Fruit fly (Drosophila melanogaster): ENCODE data around the gene side-VII.

The side-VII gene

DNA sequence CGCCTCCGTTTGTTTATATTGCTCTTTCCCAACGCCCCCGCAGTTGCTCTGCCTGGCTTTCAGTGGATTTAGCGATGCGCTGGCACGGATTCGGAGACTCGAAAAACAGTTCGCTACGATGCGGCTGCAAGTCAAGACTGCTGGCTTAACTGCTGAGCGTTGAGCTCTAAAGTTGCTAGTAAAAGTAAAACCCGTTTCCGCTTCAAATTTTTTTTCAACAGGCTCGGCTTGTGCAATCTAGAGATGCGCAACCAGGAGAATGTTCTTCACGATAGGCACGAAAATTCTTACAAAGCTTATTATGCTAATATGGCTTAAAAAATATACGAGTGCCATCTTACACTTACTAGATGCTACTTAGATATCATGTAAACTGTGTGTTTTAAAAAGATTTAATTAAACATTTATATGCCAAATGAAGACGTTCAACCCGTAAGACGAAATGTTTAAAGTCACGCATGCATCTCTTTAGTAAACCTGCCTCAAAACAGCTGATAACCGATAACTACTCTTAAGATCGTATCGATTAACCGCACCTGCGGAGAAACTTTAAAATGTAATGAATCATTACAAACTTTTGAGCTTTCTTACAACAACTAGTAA lies 7.6 kb upstream of the side-VII start, which contains the start of gene CG12948 (continued):
- TF ChIP-seq Pdp1 (GFP tag; optimal IDR thresholded peaks at IDR 0.05) (peak; percentile 36 to 83), Awh (GFP tag; IDR thresholded peaks at IDR 0.05) (no peak), CG4404 (GFP tag; IDR thresholded peaks at IDR 0.05) (0 out of 2 replicates have a peak, but pooled peaks have one; percentile 28), sqz (GFP tag; optimal IDR thresholded peaks at IDR 0.05) (peak; percentile 97), CG30403 (GFP tag; optimal IDR thresholded peaks at IDR 0.05) (peak; percentile 72), CG18262 (tag; optimal IDR thresholded peaks at IDR 0.05) (peak; percentile 52), CoRest (tag; optimal IDR thresholded peaks at IDR 0.05) (peak; percentile 58), CG18599 (GFP tag; optimal IDR thresholded peaks at IDR 0.05) (no peak), E2f1 (GFP tag; IDR thresholded peaks at IDR 0.05) (no peak), NFAT (GFP tag; IDR thresholded peaks at IDR 0.05) (peak; percentile 64), cg (GFP tag; optimal IDR thresholded peaks at IDR 0.05) (no peak), Rfx (GFP tag; IDR thresholded peaks at IDR 0.05) (peak; percentile 63), mam (GFP tag; optimal IDR thresholded peaks at IDR 0.05) (peak; percentile 60), Fer3 (tag; optimal IDR thresholded peaks at IDR 0.05) (peak; percentile 55), eyg (GFP tag; optimal IDR thresholded peaks at IDR 0.05) (no peak), da (GFP tag; optimal IDR thresholded peaks at IDR 0.05) (no peak), Bteb2 (GFP tag; optimal IDR thresholded peaks at IDR 0.05) (peak; percentile 16), Sry-β (GFP tag; optimal IDR thresholded peaks at IDR 0.05) (peak; percentile 90), CG4730 (GFP tag; IDR thresholded peaks at IDR 0.05) (no peak), D (optimal IDR thresholded peaks at IDR 0.05) (no peak), D (GFP tag; optimal IDR thresholded peaks at IDR 0.05) (no peak), tup (GFP tag; optimal IDR thresholded peaks at IDR 0.05) (no peak), Adf1 (GFP tag; IDR thresholded peaks at IDR 0.05) (peak; percentile 26; the same call in 1 of the 2 replicates), CG15696 (tag; optimal IDR thresholded peaks at IDR 0.05) (peak; percentile 57), Sox100B (GFP tag; optimal IDR thresholded peaks at IDR 0.05) (no peak), CHES-1-like (GFP tag; optimal IDR thresholded peaks at IDR 0.05) (peak; percentile 11), Hey (tag; optimal IDR thresholded peaks at IDR 0.05) (no peak), HmgZ (tag; optimal IDR thresholded peaks at IDR 0.05) (peak; percentile 63), kay (GFP tag; optimal IDR thresholded peaks at IDR 0.05) (no peak), sens (GFP tag) (peak; percentile 90), CG1792 (GFP tag; optimal IDR thresholded peaks at IDR 0.05) (peak; percentile 16), D19B (GFP tag; optimal IDR thresholded peaks at IDR 0.05) (no peak), Camta (GFP tag; optimal IDR thresholded peaks at IDR 0.05) (peak; percentile 48), Nf-YA (GFP tag; IDR thresholded peaks at IDR 0.05) (no peak), lbe (GFP tag; optimal IDR thresholded peaks at IDR 0.05) (peak; percentile 64), CG8478 (optimal IDR thresholded peaks at IDR 0.05) (no peak), CG34422 (GFP tag; IDR thresholded peaks at IDR 0.05) (0 out of 3 replicates have a peak, but pooled peaks have one; percentile 40), HLH4C (GFP tag; IDR thresholded peaks at IDR 0.05; ENCODE audit: partially characterized antibody) (peak; percentile 79), CG11247 (GFP tag; IDR thresholded peaks at IDR 0.05) (peak; percentile 18; the same call in 1 of the 2 replicates), chif (GFP tag; optimal IDR thresholded peaks at IDR 0.05) (peak in 1 of 2 experiments; percentile 63), pho (GFP tag; optimal IDR thresholded peaks at IDR 0.05) (peak; percentile 40), CG3163 (GFP tag; optimal IDR thresholded peaks at IDR 0.05) (no peak), en (GFP tag; optimal IDR thresholded peaks at IDR 0.05) (no peak), dpn (GFP tag; optimal IDR thresholded peaks at IDR 0.05) (peak; percentile 46 to 52), Lim3 (GFP tag; IDR thresholded peaks at IDR 0.05) (no peak), CG6765 (GFP tag; optimal IDR thresholded peaks at IDR 0.05) (no peak), chinmo (GFP tag; IDR thresholded peaks at IDR 0.05; ENCODE audit: partially characterized antibody) (peak; percentile 90), CG8359 (GFP tag; optimal IDR thresholded peaks at IDR 0.05; ENCODE audit: borderline replicate concordance) (no peak), CG12104 (GFP tag; optimal IDR thresholded peaks at IDR 0.05) (peak; percentile 4)

Measured in whole organism, embryonic.